Worm (Caenorhabditis elegans) whole organism, L3 larva: ENCODE results near the gene math-44.
"Not testable (repeated sequence)": the region's sequence is repeated elsewhere in the genome, so short reads cannot be mapped to it uniquely, and the experiment has no call there.

Source experiments
- R02D3.7 ChIP-seq: fragments of 150-350 bp; optimal IDR thresholded peaks from 2 replicates; lab custom pipeline; 2014; ENCODE audit warnings: missing biosample characterization, missing genetic modification characterization
- ZK546.5 ChIP-seq: sonication (generic microtip); optimal IDR thresholded peaks from 2 replicates; lab custom pipeline; 2017; ENCODE audit warnings: missing biosample characterization, missing genetic modification characterization
- ama-1 ChIP-seq: fragments of 150-350 bp; optimal IDR thresholded peaks from 2 replicates; lab custom pipeline; 2018
- ceh-16 ChIP-seq: sonication (generic microtip); optimal IDR thresholded peaks from 2 replicates; lab custom pipeline; 2017; ENCODE audit warnings: missing biosample characterization, missing genetic modification characterization
- ceh-28 ChIP-seq: fragments of 150-350 bp; optimal IDR thresholded peaks from 2 replicates; lab custom pipeline; 2014; ENCODE audit warnings: missing biosample characterization, missing genetic modification reagents, missing genetic modification characterization
- daf-12 ChIP-seq: fragments of 150-350 bp; optimal IDR thresholded peaks from 2 replicates; lab custom pipeline; 2014; ENCODE audit warnings: missing biosample characterization, missing genetic modification reagents, missing genetic modification characterization
- egl-27 ChIP-seq: sonication (generic microtip); optimal IDR thresholded peaks from 4 replicates; lab custom pipeline; 2017; ENCODE audit warnings: missing biosample characterization, missing genetic modification reagents, missing genetic modification characterization
- elt-1 ChIP-seq: fragments of 150-350 bp; optimal IDR thresholded peaks from 2 replicates; lab custom pipeline; 2014; ENCODE audit warnings: missing biosample characterization, missing genetic modification characterization
- elt-2 ChIP-seq: sonication (generic microtip); optimal IDR thresholded peaks from 2 replicates; lab custom pipeline; 2016; ENCODE audit warnings: missing genetic modification reagents, mild to moderate bottlenecking, missing genetic modification characterization, missing compliant biosample characterization
- eor-1 ChIP-seq, 2 experiments: fragments of 150-350 bp; optimal IDR thresholded peaks; 2 replicates each; lab custom pipeline; 2014 to 2018; ENCODE audit warnings: missing biosample characterization in 2 of 2, missing genetic modification characterization in 2 of 2
- fkh-10 ChIP-seq: sonication (generic microtip); optimal IDR thresholded peaks from 2 replicates; lab custom pipeline; 2017; ENCODE audit warnings: missing biosample characterization, missing genetic modification reagents, missing genetic modification characterization
- fkh-2 ChIP-seq: fragments of 150-350 bp; optimal IDR thresholded peaks from 2 replicates; lab custom pipeline; 2014; ENCODE audit warnings: missing biosample characterization, missing genetic modification reagents, missing genetic modification characterization
- jun-1 ChIP-seq: fragments of 150-350 bp; optimal IDR thresholded peaks from 2 replicates; lab custom pipeline; 2014; ENCODE audit warnings: missing biosample characterization, missing genetic modification reagents, missing genetic modification characterization
- lin-39 ChIP-seq: fragments of 150-350 bp; optimal IDR thresholded peaks from 2 replicates; lab custom pipeline; 2018; ENCODE audit warnings: missing biosample characterization, missing genetic modification reagents, missing genetic modification characterization
- mdl-1 ChIP-seq: fragments of 150-350 bp; optimal IDR thresholded peaks from 2 replicates; lab custom pipeline; 2014; ENCODE audit warnings: missing biosample characterization, missing genetic modification characterization
- mml-1 ChIP-seq: fragments of 150-350 bp; sonication (generic microtip); optimal IDR thresholded peaks from 3 replicates; lab custom pipeline; 2014; ENCODE audit warnings: missing biosample characterization, missing genetic modification characterization
- nfya-1 ChIP-seq: sonication (generic microtip); optimal IDR thresholded peaks from 2 replicates; lab custom pipeline; 2017; ENCODE audit warnings: missing genetic modification characterization, mild to moderate bottlenecking, missing compliant biosample characterization, antibody characterized with exemption, moderate library complexity; ENCODE audit not compliant: insufficient read depth
- nhr-11 ChIP-seq: fragments of 150-350 bp; optimal IDR thresholded peaks from 2 replicates; lab custom pipeline; 2014; ENCODE audit warnings: missing biosample characterization, missing genetic modification characterization
- nhr-12 ChIP-seq: fragments of 150-350 bp; optimal IDR thresholded peaks from 2 replicates; lab custom pipeline; 2014; ENCODE audit warnings: missing biosample characterization, missing genetic modification characterization
- nhr-23 ChIP-seq: fragments of 150-350 bp; optimal IDR thresholded peaks from 2 replicates; lab custom pipeline; 2014; ENCODE audit warnings: missing biosample characterization, missing genetic modification reagents, missing genetic modification characterization
- nhr-28 ChIP-seq: fragments of 150-350 bp; optimal IDR thresholded peaks from 2 replicates; lab custom pipeline; 2014; ENCODE audit warnings: missing biosample characterization, missing genetic modification characterization
- nhr-43 ChIP-seq: sonication (generic microtip); optimal IDR thresholded peaks from 2 replicates; lab custom pipeline; 2016; ENCODE audit warnings: mild to moderate bottlenecking, missing genetic modification characterization, missing compliant biosample characterization; ENCODE audit not compliant: poor library complexity, severe bottlenecking
- nhr-67 ChIP-seq: fragments of 150-350 bp; optimal IDR thresholded peaks from 2 replicates; lab custom pipeline; 2014; ENCODE audit warnings: missing biosample characterization, missing genetic modification characterization
- nhr-76 ChIP-seq: fragments of 150-350 bp; sonication (generic microtip); optimal IDR thresholded peaks from 5 replicates; lab custom pipeline; 2014; ENCODE audit warnings: missing biosample characterization, missing genetic modification characterization
- pqm-1 ChIP-seq: fragments of 150-350 bp; optimal IDR thresholded peaks from 2 replicates; lab custom pipeline; 2017; ENCODE audit warnings: missing biosample characterization, missing genetic modification characterization, inconsistent platforms
- skn-1 ChIP-seq: fragments of 150-350 bp; optimal IDR thresholded peaks from 2 replicates; lab custom pipeline; 2014; ENCODE audit warnings: missing biosample characterization, missing genetic modification characterization
- snpc-4 ChIP-seq: fragments of 150-350 bp; optimal IDR thresholded peaks from 2 replicates; lab custom pipeline; 2014; ENCODE audit warnings: missing biosample characterization, missing genetic modification characterization
- tbx-2 ChIP-seq: sonication (generic microtip); optimal IDR thresholded peaks from 2 replicates; lab custom pipeline; 2016; ENCODE audit warnings: mild to moderate bottlenecking, missing genetic modification characterization, missing compliant biosample characterization
- unc-39 ChIP-seq: sonication (generic microtip); optimal IDR thresholded peaks from 4 replicates; lab custom pipeline; 2017; ENCODE audit warnings: missing biosample characterization, missing genetic modification characterization
- unc-62 ChIP-seq: fragments of 150-350 bp; sonication (generic microtip); optimal IDR thresholded peaks from 4 replicates; lab custom pipeline; 2014; ENCODE audit warnings: missing biosample characterization, missing genetic modification reagents, missing genetic modification characterization
- zag-1 ChIP-seq: fragments of 150-350 bp; optimal IDR thresholded peaks from 2 replicates; lab custom pipeline; 2014; ENCODE audit warnings: missing biosample characterization, missing genetic modification characterization
- ztf-11 ChIP-seq: fragments of 150-350 bp; optimal IDR thresholded peaks from 2 replicates; lab custom pipeline; 2014; ENCODE audit warnings: missing biosample characterization, missing genetic modification characterization
- ztf-4 ChIP-seq: fragments of 150-350 bp; optimal IDR thresholded peaks from 2 replicates; lab custom pipeline; 2014; ENCODE audit warnings: missing biosample characterization, missing genetic modification characterization

The math-44 gene

DNA sequence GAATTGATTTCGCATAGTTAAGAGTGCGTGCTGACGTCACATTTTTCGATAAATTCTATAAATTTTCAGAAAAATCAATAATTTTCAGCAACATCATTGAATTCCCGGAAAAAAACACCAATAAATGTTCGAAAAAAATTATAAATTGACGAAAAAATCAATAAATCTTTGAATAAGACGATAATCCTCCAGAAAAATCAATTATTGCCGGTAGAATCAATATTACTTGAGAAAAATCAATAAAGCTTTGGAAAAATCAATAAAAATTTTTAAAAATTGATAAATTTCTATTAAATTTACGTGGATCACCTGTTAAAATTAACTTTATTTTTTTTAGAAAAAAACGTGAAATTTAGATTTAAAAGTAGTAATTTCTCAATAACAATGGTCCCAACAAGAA is 24.7 kb downstream of the math-44 start:
- no peak for TF ChIP-seq nhr-11 (tag; lab: Kevin White, UChicago)
- peak; percentile 76 for TF ChIP-seq ceh-28 (tag; lab: Kevin White, UChicago)

DNA sequence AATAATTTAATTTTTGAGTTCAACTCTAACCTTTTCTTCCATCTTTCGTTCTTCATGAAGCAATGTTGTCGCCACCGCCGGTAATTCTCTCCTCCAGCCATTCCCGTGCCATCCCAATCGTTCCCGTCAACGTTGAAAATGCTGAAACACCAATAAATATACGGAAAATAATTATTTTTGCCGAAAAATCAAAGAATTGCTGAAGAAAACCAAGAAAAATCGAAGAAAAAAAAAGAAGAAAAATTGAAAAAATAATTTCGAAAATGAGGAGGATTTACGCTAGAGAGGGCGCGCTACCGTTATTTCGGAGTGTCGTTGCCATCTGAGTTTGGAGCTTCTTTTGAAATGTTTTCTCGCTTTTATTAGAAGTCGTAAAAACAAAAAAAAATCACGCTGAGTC is 34.4 kb downstream of the math-44 start, which contains the start of gene cya-2:
Gene cya-2, minus strand, starts transcription at position 101 of the 400 bp plus-strand sequence.
- not testable (repeated sequence) for TF ChIP-seq fkh-2 (tag; lab: Kevin White, UChicago); nhr-23; ztf-11

DNA sequence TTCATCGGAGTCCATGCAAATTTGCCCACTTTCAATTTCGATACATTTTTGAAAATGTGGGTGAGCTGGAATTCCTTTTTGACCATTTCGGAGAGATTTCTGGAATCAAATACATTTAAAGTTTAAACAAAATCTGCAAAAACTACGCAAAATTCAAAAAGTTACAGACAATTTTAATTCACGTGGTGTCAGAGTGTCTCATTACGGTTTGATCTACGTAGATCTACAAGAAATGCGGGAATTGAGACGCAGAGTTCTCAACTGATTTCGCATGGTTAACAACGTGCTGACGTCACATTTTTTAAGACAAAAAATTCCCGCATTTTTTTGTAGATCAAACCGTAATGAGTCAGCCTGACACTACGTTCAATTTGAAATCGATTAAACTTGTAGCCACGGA is 37.4 kb downstream of the math-44 start, which contains the start of gene bath-21:
Gene bath-21, minus strand, starts transcription at position 101 of the 400 bp plus-strand sequence.
- TF ChIP-seq tbx-2 (tag; lab: Kevin White, UChicago) (no peak), unc-62 (no peak), egl-27 (no peak), nhr-67 (tag; lab: Kevin White, UChicago) (no peak), fkh-2 (tag; lab: Kevin White, UChicago) (no peak), ceh-28 (tag; lab: Kevin White, UChicago) (no peak), skn-1 (tag; lab: Kevin White, UChicago) (no peak), fkh-10 (no peak), unc-39 (tag; lab: Kevin White, UChicago) (no peak), elt-2 (tag; lab: Kevin White, UChicago) (no peak)

DNA sequence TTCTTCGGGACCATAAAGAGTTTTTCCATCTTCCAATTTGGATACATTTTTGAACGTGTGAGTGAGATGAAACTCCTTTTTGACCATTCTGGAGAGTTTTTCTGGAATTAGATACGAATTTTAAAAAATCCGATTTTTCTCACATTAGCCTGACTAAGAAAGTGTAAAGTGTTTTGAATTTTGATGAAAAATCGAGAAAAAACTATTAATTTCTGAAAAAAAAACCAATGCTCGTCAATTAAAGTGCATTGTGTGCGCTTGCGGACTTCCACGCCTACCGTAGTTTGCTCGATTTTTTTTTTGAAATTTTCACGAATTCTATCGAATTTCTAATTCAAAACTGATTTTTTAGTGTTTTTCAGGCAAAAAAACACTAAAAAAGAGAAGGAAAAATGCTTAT is 39.6 kb downstream of the math-44 start, which contains the start of gene bath-1:
Gene bath-1, minus strand, starts transcription at position 101 of the 400 bp plus-strand sequence.
- TF ChIP-seq jun-1 (tag; lab: Kevin White, UChicago) = no peak
- TF ChIP-seq unc-62 = no peak
- TF ChIP-seq, all 47 proteins: peak for 0

DNA sequence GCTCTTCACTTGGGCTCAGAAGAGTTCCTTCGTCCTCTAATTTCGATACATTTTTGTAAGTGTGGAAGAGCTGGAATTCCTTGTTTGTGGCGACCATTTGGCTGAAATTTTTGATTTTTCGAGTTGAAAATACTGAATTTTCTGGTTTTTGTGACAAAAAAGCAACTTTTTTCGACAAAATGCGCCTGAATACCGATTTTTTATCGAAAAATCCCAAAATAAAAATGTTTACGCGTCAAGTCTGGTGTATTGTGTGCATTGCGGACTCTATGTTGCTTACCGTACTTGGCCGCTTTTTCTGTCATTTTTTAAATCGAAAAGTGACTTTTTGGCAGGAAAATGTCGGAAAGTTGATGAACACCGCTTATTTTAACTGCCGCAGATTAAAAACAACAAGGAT is 41.3 kb downstream of the math-44 start, which contains the start of gene bath-3:
Gene bath-3, minus strand, starts transcription at position 101 of the 400 bp plus-strand sequence.
- no peak for TF ChIP-seq nhr-11 (tag; lab: Kevin White, UChicago)
- TF ChIP-seq nhr-76 (tag; lab: Kevin White, UChicago) = no peak
- no peak for TF ChIP-seq skn-1 (tag; lab: Kevin White, UChicago)
- no peak for TF ChIP-seq R02D3.7
- TF ChIP-seq ama-1 = no peak
- no peak for TF ChIP-seq nhr-12 (tag; lab: Kevin White, UChicago)
- no peak for TF ChIP-seq ceh-16 (tag; lab: Kevin White, UChicago)
- TF ChIP-seq nhr-43 (tag; lab: Kevin White, UChicago) = no peak
- no peak for TF ChIP-seq daf-12
- no peak for TF ChIP-seq elt-2 (tag; lab: Kevin White, UChicago)
- TF ChIP-seq fkh-10 = no peak
- TF ChIP-seq ZK546.5 = no peak
- TF ChIP-seq nhr-28 (tag; lab: Kevin White, UChicago) = no peak
- TF ChIP-seq unc-62 = no peak
- no peak for TF ChIP-seq nhr-67 (tag; lab: Kevin White, UChicago)
- no peak for TF ChIP-seq lin-39
- TF ChIP-seq elt-1 (tag; lab: Kevin White, UChicago) = no peak

DNA sequence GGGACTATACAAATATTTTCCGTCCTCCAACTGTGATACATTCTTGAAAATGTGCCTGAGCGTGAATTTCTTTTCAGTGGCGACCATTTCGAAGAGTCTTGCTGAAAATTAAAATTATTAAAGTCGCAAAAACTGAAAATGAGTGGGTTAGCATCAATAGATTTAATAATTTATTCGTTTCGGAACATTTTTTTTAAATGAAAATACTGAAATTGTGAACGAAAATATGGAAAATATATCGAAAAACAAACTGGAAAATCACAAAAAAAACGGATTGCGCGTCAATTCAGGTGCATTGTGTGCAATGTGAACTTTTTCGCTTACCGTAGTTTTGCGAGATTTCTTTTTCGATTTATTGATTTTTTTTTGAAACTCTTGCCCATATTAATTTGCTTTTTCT is 42.7 kb downstream of the math-44 start, which contains the start of gene bath-5:
Gene bath-5, minus strand, starts transcription at position 101 of the 400 bp plus-strand sequence.
- TF ChIP-seq daf-12 (no peak), R02D3.7 (no peak), pqm-1 (tag; lab: Kevin White, UChicago) (no peak), nfya-1 (tag; lab: Kevin White, UChicago) (no peak), ztf-4 (tag; lab: Kevin White, UChicago) (no peak), unc-62 (no peak), eor-1 (tag; optimal IDR thresholded peaks at IDR 0.05; lab: Kevin White, UChicago) (no peak), nhr-28 (tag; lab: Kevin White, UChicago) (no peak), ama-1 (no peak), mdl-1 (no peak), zag-1 (tag; lab: Kevin White, UChicago) (no peak), mml-1 (no peak), fkh-10 (no peak), unc-39 (tag; lab: Kevin White, UChicago) (no peak), snpc-4 (tag; lab: Kevin White, UChicago) (no peak)
